Worm (Caenorhabditis elegans): Measurements from ENCODE around the gene Y46G5A.39.

The Y46G5A.39 gene

ce11 chrII:12798814-12799213 lies 45.2 kb upstream of the Y46G5A.39 start (continued):
- TF ChIP-seq lin-26 (GFP tag; IDR thresholded peaks at IDR 0.05), result peak; percentile 68
- peak; percentile 62 for TF ChIP-seq ztf-3 (GFP tag; optimal IDR thresholded peaks at IDR 0.05)
- TF ChIP-seq madf-8 (GFP tag; conservative IDR thresholded peaks at IDR 0.05), result no peak
- TF ChIP-seq egl-44 (GFP tag; IDR thresholded peaks at IDR 0.05), result peak; percentile 87
- TF ChIP-seq ceh-58 (GFP tag; IDR thresholded peaks at IDR 0.05), result 0 out of 2 replicates have a peak, but pooled peaks have one; percentile 22
- no peak for TF ChIP-seq tbx-9 (tag; optimal IDR thresholded peaks at IDR 0.05; ENCODE audit: borderline replicate concordance)
- peak; percentile 55; the same call in 1 of the 2 replicates for TF ChIP-seq egrh-3 (GFP tag; IDR thresholded peaks at IDR 0.05)
- TF ChIP-seq nhr-90 (tag; optimal IDR thresholded peaks at IDR 0.05), result peak; percentile 75
- peak; percentile 66 for TF ChIP-seq K12H6.12 (tag; optimal IDR thresholded peaks at IDR 0.05)
- TF ChIP-seq sea-2 (GFP tag; IDR thresholded peaks at IDR 0.05), result 0 out of 2 replicates have a peak, but pooled peaks have one; percentile 41
- no peak for TF ChIP-seq dpl-1 (GFP tag; optimal IDR thresholded peaks at IDR 0.05)
- peak; percentile 88 for TF ChIP-seq lin-40 (tag; optimal IDR thresholded peaks at IDR 0.05)
- no peak for TF ChIP-seq ccch-3 (GFP tag; optimal IDR thresholded peaks at IDR 0.05)
- peak; percentile 58 for TF ChIP-seq F22D6.2 (tag; optimal IDR thresholded peaks at IDR 0.05)
- peak; percentile 94 for TF ChIP-seq B0336.3 (GFP tag; IDR thresholded peaks at IDR 0.05)
- TF ChIP-seq unc-62 (GFP tag; optimal IDR thresholded peaks at IDR 0.05), result no peak
- TF ChIP-seq Y67H2A.10 (GFP tag; conservative IDR thresholded peaks at IDR 0.05), result no peak
- no peak for TF ChIP-seq B0035.1 (tag; optimal IDR thresholded peaks at IDR 0.05)
- no peak for TF ChIP-seq nhr-120 (GFP tag; IDR thresholded peaks at IDR 0.05)
- no peak for TF ChIP-seq ceh-91 (GFP tag; IDR thresholded peaks at IDR 0.05)
- TF ChIP-seq ZK185.1 (tag; optimal IDR thresholded peaks at IDR 0.05; ENCODE audit: poor library complexity, severe bottlenecking), result no peak
- no peak for TF ChIP-seq nfya-1 (tag; optimal IDR thresholded peaks at IDR 0.05; ENCODE audit: borderline replicate concordance, insufficient read depth)
- TF ChIP-seq F37B4.10 (GFP tag; IDR thresholded peaks at IDR 0.05), result 0 out of 2 replicates have a peak, but pooled peaks have one; percentile 10
- no peak for TF ChIP-seq nhr-27 (tag; optimal IDR thresholded peaks at IDR 0.05)
- TF ChIP-seq hlh-26 (GFP tag; conservative IDR thresholded peaks at IDR 0.05), result no peak
- peak; percentile 83 for TF ChIP-seq pbrm-1 (GFP tag; IDR thresholded peaks at IDR 0.05)
- peak; percentile 45 for TF ChIP-seq repo-1 (tag; optimal IDR thresholded peaks at IDR 0.05)
- peak; percentile 32 for TF ChIP-seq die-1 (tag; optimal IDR thresholded peaks at IDR 0.05)
- no peak for TF ChIP-seq C17E4.6 (GFP tag; IDR thresholded peaks at IDR 0.05)
- no peak for TF ChIP-seq rec-8 (tag; optimal IDR thresholded peaks at IDR 0.05)
- TF ChIP-seq Y53G8AR.9 (GFP tag; conservative IDR thresholded peaks at IDR 0.05), result peak; percentile 89
- TF ChIP-seq aptf-2 (GFP tag; conservative IDR thresholded peaks at IDR 0.05), result no peak
- TF ChIP-seq somi-1 (GFP tag; optimal IDR thresholded peaks at IDR 0.05), result peak; percentile 62
- peak; percentile 56 for TF ChIP-seq F52B5.7 (tag; optimal IDR thresholded peaks at IDR 0.05)
- TF ChIP-seq mcd-1 (GFP tag; IDR thresholded peaks at IDR 0.05), result peak; percentile 78
- no peak for TF ChIP-seq snpc-4 (GFP tag; optimal IDR thresholded peaks at IDR 0.05)
- peak in 2 of 4 experiments; percentile 63 to 64 for TF ChIP-seq snpc-4 (tag; optimal IDR thresholded peaks at IDR 0.05)
- TF ChIP-seq snpc-1.3 (tag; optimal IDR thresholded peaks at IDR 0.05; ENCODE audit: insufficient read depth), result no peak
- TF ChIP-seq attf-5 (GFP tag; optimal IDR thresholded peaks at IDR 0.05), result peak; percentile 79

All from whole organism, young adult.